Fruit fly (Drosophila melanogaster): Measurements from ENCODE around the gene Chd1.

DNA sequence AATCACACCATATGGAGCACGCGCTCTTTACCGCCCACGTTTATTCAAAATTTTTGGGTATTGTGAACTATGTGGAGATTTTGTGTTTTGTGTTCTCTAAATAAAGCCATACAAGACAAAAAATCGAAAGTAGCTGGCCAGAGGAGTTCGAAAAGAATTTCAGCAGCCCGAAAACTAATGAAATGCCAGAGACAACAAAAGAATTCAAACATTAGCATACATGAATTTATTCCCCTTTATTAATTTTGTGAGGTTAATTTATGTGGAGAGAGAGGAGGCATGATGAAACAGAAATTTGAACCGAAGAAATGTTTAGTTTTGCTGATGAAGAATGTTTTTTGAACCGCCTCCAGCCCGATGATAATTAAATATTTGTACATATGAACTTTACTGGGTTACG lies 18.7 kb upstream of the Chd1 start:
- TF ChIP-seq bab1 (GFP tag; optimal IDR thresholded peaks at IDR 0.05) (no peak), CG5204 (GFP tag; optimal IDR thresholded peaks at IDR 0.05) (no peak), tj (GFP tag; optimal IDR thresholded peaks at IDR 0.05) (no peak), Crg-1 (GFP tag; optimal IDR thresholded peaks at IDR 0.05) (no peak), CG7045 (GFP tag; optimal IDR thresholded peaks at IDR 0.05) (no peak), cic (GFP tag; optimal IDR thresholded peaks at IDR 0.05) (no peak), kay (GFP tag; ENCODE audit: borderline replicate concordance) (no peak), Clk (GFP tag; optimal IDR thresholded peaks at IDR 0.05) (no peak), CG14711 (tag; optimal IDR thresholded peaks at IDR 0.05) (no peak), CG12768 (GFP tag; optimal IDR thresholded peaks at IDR 0.05) (no peak), toe (GFP tag; optimal IDR thresholded peaks at IDR 0.05) (no peak), CG33017 (tag; optimal IDR thresholded peaks at IDR 0.05) (no peak)
